Worm (Caenorhabditis elegans) whole organism, early embryonic: ENCODE results near the gene ZK512.7.

Source experiments
- B0310.2 ChIP-seq: sonication (generic microtip); optimal IDR thresholded peaks from 2 replicates; lab custom pipeline; 2016; ENCODE audit warnings: mild to moderate bottlenecking, missing genetic modification characterization, missing compliant biosample characterization
- F13C5.2 ChIP-seq: sonication (generic microtip); optimal IDR thresholded peaks from 2 replicates; lab custom pipeline; 2017; ENCODE audit warnings: mild to moderate bottlenecking, missing genetic modification characterization, inconsistent platforms, missing compliant biosample characterization
- ama-1 ChIP-seq: fragments of 150-350 bp; optimal IDR thresholded peaks from 2 replicates; lab custom pipeline; 2014
- ets-7 ChIP-seq: sonication (generic microtip); optimal IDR thresholded peaks from 2 replicates; lab custom pipeline; 2016; ENCODE audit warnings: missing genotype, missing genetic modification characterization, missing compliant biosample characterization
- flt-1 ChIP-seq: fragments of 200-800 bp; sonication (Bioruptor generic); IDR thresholded peaks from 2 replicates; pipeline ENCODE4 v1.3.6; 2022; ENCODE audit warnings: missing genetic modification characterization, missing compliant biosample characterization
- hmbx-1 ChIP-seq: sonication (generic microtip); optimal IDR thresholded peaks from 2 replicates; lab custom pipeline; 2016; ENCODE audit warnings: mild to moderate bottlenecking, missing genetic modification characterization, missing compliant biosample characterization
- hmg-4 ChIP-seq: fragments of 200-800 bp; sonication (Bioruptor generic); optimal IDR thresholded peaks from 2 replicates; lab custom pipeline; 2018; ENCODE audit warnings: mild to moderate bottlenecking, missing genetic modification characterization, missing compliant biosample characterization
- hnd-1 ChIP-seq: sonication (generic microtip); optimal IDR thresholded peaks from 2 replicates; lab custom pipeline; 2016; ENCODE audit warnings: missing genetic modification characterization, missing compliant biosample characterization
- tbx-11 ChIP-seq: fragments of 200-800 bp; sonication (Bioruptor generic); IDR thresholded peaks from 2 replicates; pipeline ENCODE4 v1.3.6; 2022; ENCODE audit warnings: missing genetic modification characterization, missing compliant biosample characterization
- tbx-37 ChIP-seq: fragments of 200-800 bp; sonication (Bioruptor generic); conservative IDR thresholded peaks from 2 replicates; pipeline ENCODE4 v1.3.6; 2022; ENCODE audit warnings: missing genetic modification reagents, missing genetic modification characterization, missing compliant biosample characterization

- no peak for TF ChIP-seq ets-7 (tag; lab: Kevin White, UChicago)
- no peak for TF ChIP-seq flt-1 (GFP tag; lab: Robert Waterston, UW)
- no peak for TF ChIP-seq B0310.2
- no peak for TF ChIP-seq tbx-37 (GFP tag; lab: Robert Waterston, UW)
- TF ChIP-seq F13C5.2 (tag; lab: Kevin White, UChicago), result peak; percentile 16
- no peak for TF ChIP-seq hmbx-1 (tag; lab: Kevin White, UChicago)
- TF ChIP-seq ama-1 (lab: Kevin White, UChicago), result no peak
- TF ChIP-seq hnd-1 (tag; lab: Kevin White, UChicago), result no peak
- no peak for TF ChIP-seq hmg-4
- no peak for TF ChIP-seq tbx-11
Observed at ce11 chrIII:9089325-9089823, 49.1 kb downstream of the ZK512.7 start, which contains the start of the genes mccc-2 and mrpl-44.
